Worm (Caenorhabditis elegans) whole organism, midembryonic: ENCODE results near the gene rpi-2.

Experiments used
- T22C8.4 ChIP-seq: fragments of 200-800 bp; sonication (Bioruptor generic); IDR thresholded peaks from 2 replicates; pipeline ENCODE4 v1.3.6; 2022; ENCODE audit warnings: missing genetic modification characterization, missing compliant biosample characterization
- cog-1 ChIP-seq: sonication (generic microtip); optimal IDR thresholded peaks from 2 replicates; lab custom pipeline; 2016; ENCODE audit warnings: missing genetic modification characterization, missing compliant biosample characterization
- flt-1 ChIP-seq: fragments of 200-800 bp; sonication (Bioruptor generic); IDR thresholded peaks from 2 replicates; pipeline ENCODE4 v1.3.6; 2022; ENCODE audit warnings: missing genetic modification characterization, missing compliant biosample characterization
- klf-2 ChIP-seq: fragments of 200-800 bp; sonication (Bioruptor generic); conservative IDR thresholded peaks from 2 replicates; pipeline ENCODE4 v1.3.6; 2022; ENCODE audit warnings: missing genetic modification reagents, missing genetic modification characterization, missing compliant biosample characterization
- med-1 ChIP-seq: sonication (generic microtip); optimal IDR thresholded peaks from 2 replicates; lab custom pipeline; 2017; ENCODE audit warnings: missing genetic modification characterization, mild to moderate bottlenecking, missing compliant biosample characterization, antibody characterized with exemption, missing genetic modification reagents; ENCODE audit not compliant: insufficient read depth
- ref-1 ChIP-seq: fragments of 200-800 bp; sonication (Bioruptor generic); conservative IDR thresholded peaks from 2 replicates; pipeline ENCODE4 v1.3.6; 2022; ENCODE audit warnings: missing genetic modification reagents, missing genetic modification characterization, missing compliant biosample characterization
- tab-1 ChIP-seq: fragments of 200-800 bp; sonication (Bioruptor generic); IDR thresholded peaks from 2 replicates; pipeline ENCODE4 v1.3.6; 2022; ENCODE audit warnings: missing genetic modification characterization, missing compliant biosample characterization
- ztf-23 ChIP-seq: fragments of 200-800 bp; sonication (Bioruptor generic); IDR thresholded peaks from 2 replicates; pipeline ENCODE4 v1.3.6; 2022; ENCODE audit warnings: missing genetic modification reagents, missing genetic modification characterization, missing compliant biosample characterization
- ztf-29 ChIP-seq: fragments of 200-800 bp; sonication (Bioruptor generic); IDR thresholded peaks from 2 replicates; pipeline ENCODE4 v1.3.6; 2022; ENCODE audit warnings: missing genetic modification reagents, missing genetic modification characterization, missing compliant biosample characterization

Gene rpi-2

ce11 chrIV:1711029-1711489 lies at the start of gene rpi-2:
Gene rpi-2 (plus strand): TSS chrIV:1711262.
- no peak for TF ChIP-seq ztf-29
- TF ChIP-seq klf-2 (GFP tag; lab: Robert Waterston, UW) = 0 out of 2 replicates have a peak, but pooled peaks have one; percentile 26

ce11 chrIV:1662872-1663271 lies 48.2 kb upstream of the rpi-2 start:
- TF ChIP-seq ref-1 = no peak
- TF ChIP-seq ztf-23 = no peak
- no peak for TF ChIP-seq ztf-29
- TF ChIP-seq flt-1 (GFP tag; lab: Robert Waterston, UW) = no peak
- TF ChIP-seq klf-2 (GFP tag; lab: Robert Waterston, UW) = no peak
- no peak for TF ChIP-seq med-1 (GFP tag; lab: Kevin White, UChicago)
- TF ChIP-seq tab-1 (GFP tag; lab: Robert Waterston, UW) = no peak
- TF ChIP-seq T22C8.4 (GFP tag; lab: Robert Waterston, UW) = no peak
- no peak for TF ChIP-seq cog-1 (tag; lab: Kevin White, UChicago)

ce11 chrIV:1672398-1672797 lies 38.7 kb upstream of the rpi-2 start, which contains the start of gene Y41D4B.1:
Gene Y41D4B.1 (plus strand): TSS chrIV:1672698.
- TF ChIP-seq T22C8.4 (GFP tag; lab: Robert Waterston, UW) (no peak), klf-2 (GFP tag; lab: Robert Waterston, UW) (no peak), ztf-23 (no peak), ztf-29 (no peak)

- TF ChIP-seq ztf-29 = no peak
Observed at ce11 chrIV:1676926-1677325, 34.1 kb upstream of the rpi-2 start.

ce11 chrIV:1679227-1679626 lies 31.8 kb upstream of the rpi-2 start:
- TF ChIP-seq klf-2 (GFP tag; lab: Robert Waterston, UW) (no peak), tab-1 (GFP tag; lab: Robert Waterston, UW) (no peak), T22C8.4 (GFP tag; lab: Robert Waterston, UW) (no peak), cog-1 (tag; lab: Kevin White, UChicago) (no peak), ztf-23 (no peak), med-1 (GFP tag; lab: Kevin White, UChicago) (no peak), ref-1 (no peak), ztf-29 (no peak), flt-1 (GFP tag; lab: Robert Waterston, UW) (no peak)

ce11 chrIV:1682066-1682465 lies 29.0 kb upstream of the rpi-2 start, which contains the start of gene Y41D4B.24:
Gene Y41D4B.24 (minus strand): TSS chrIV:1682166.
- TF ChIP-seq ztf-23 (no peak), med-1 (GFP tag; lab: Kevin White, UChicago) (no peak), tab-1 (GFP tag; lab: Robert Waterston, UW) (no peak), flt-1 (GFP tag; lab: Robert Waterston, UW) (no peak), T22C8.4 (GFP tag; lab: Robert Waterston, UW) (no peak), cog-1 (tag; lab: Kevin White, UChicago) (no peak), ztf-29 (no peak), ref-1 (no peak), klf-2 (GFP tag; lab: Robert Waterston, UW) (no peak)

ce11 chrIV:1687151-1687550 lies 23.9 kb upstream of the rpi-2 start:
- TF ChIP-seq ref-1 (0 out of 2 replicates have a peak, but pooled peaks have one; percentile 24), ztf-23 (peak; percentile 63; the same call in 1 of the 2 replicates), flt-1 (GFP tag; lab: Robert Waterston, UW) (peak; percentile 59; the same call in 1 of the 2 replicates), klf-2 (GFP tag; lab: Robert Waterston, UW) (0 out of 2 replicates have a peak, but pooled peaks have one; percentile 40), ztf-29 (no peak)

ce11 chrIV:1691651-1692050 lies 19.4 kb upstream of the rpi-2 start:
- TF ChIP-seq klf-2 (GFP tag; lab: Robert Waterston, UW) = no peak
- TF ChIP-seq ztf-23 = no peak
- no peak for TF ChIP-seq med-1 (GFP tag; lab: Kevin White, UChicago)
- no peak for TF ChIP-seq flt-1 (GFP tag; lab: Robert Waterston, UW)
- no peak for TF ChIP-seq cog-1 (tag; lab: Kevin White, UChicago)

- TF ChIP-seq ref-1 (no peak), tab-1 (GFP tag; lab: Robert Waterston, UW) (no peak), med-1 (GFP tag; lab: Kevin White, UChicago) (no peak), ztf-29 (no peak), klf-2 (GFP tag; lab: Robert Waterston, UW) (no peak), ztf-23 (no peak), cog-1 (tag; lab: Kevin White, UChicago) (no peak), flt-1 (GFP tag; lab: Robert Waterston, UW) (no peak), T22C8.4 (GFP tag; lab: Robert Waterston, UW) (no peak)
Observed at ce11 chrIV:1699599-1699998, 11.5 kb upstream of the rpi-2 start, which contains the start of gene bus-2. Gene bus-2 (plus strand): TSS chrIV:1699899.

- TF ChIP-seq ztf-23 (no peak), med-1 (GFP tag; lab: Kevin White, UChicago) (no peak), T22C8.4 (GFP tag; lab: Robert Waterston, UW) (peak; percentile 42; the same call in 1 of the 2 replicates)
Observed at ce11 chrIV:1706996-1707395, 4.1 kb upstream of the rpi-2 start, which contains the start of gene K08D12.4. Gene K08D12.4 (plus strand): TSS chrIV:1707296.

- TF ChIP-seq med-1 (GFP tag; lab: Kevin White, UChicago) (no peak), flt-1 (GFP tag; lab: Robert Waterston, UW) (no peak), klf-2 (GFP tag; lab: Robert Waterston, UW) (no peak), cog-1 (tag; lab: Kevin White, UChicago) (no peak), T22C8.4 (GFP tag; lab: Robert Waterston, UW) (no peak), ztf-29 (no peak), ztf-23 (no peak), tab-1 (GFP tag; lab: Robert Waterston, UW) (no peak), ref-1 (no peak)
Observed at ce11 chrIV:1707960-1708359, 3.1 kb upstream of the rpi-2 start.
